Fruit fly (Drosophila melanogaster) whole organism, embryonic: Measurements from ENCODE around the gene IntS10.

Source experiments
- Antp ChIP-seq: fragments of 200-800 bp; sonication (Bioruptor generic); optimal IDR thresholded peaks from 3 replicates; lab custom pipeline; 2016; ENCODE audit warnings: missing biosample characterization, missing genetic modification characterization
- B-H1 ChIP-seq: fragments of 200-800 bp; sonication (Bioruptor generic); IDR thresholded peaks from 3 replicates; pipeline ENCODE4 v1.3.6; 2022; ENCODE audit warnings: missing biosample characterization, missing genetic modification characterization
- CG11085 ChIP-seq: fragments of 200-800 bp; sonication (Bioruptor generic); IDR thresholded peaks from 2 replicates; pipeline ENCODE4 v1.3.6; 2022; ENCODE audit warnings: missing biosample characterization, missing genetic modification characterization
- CG12299 ChIP-seq: fragments of 200-800 bp; sonication (Bioruptor generic); optimal IDR thresholded peaks from 2 replicates; lab custom pipeline; 2018; ENCODE audit warnings: missing biosample characterization, mild to moderate bottlenecking, missing genetic modification characterization
- CG13775 ChIP-seq: fragments of 200-800 bp; sonication (Bioruptor generic); optimal IDR thresholded peaks from 3 replicates; lab custom pipeline; 2017; ENCODE audit warnings: missing biosample characterization, mild to moderate bottlenecking, missing genetic modification characterization
- CG14050 ChIP-seq: fragments of 200-800 bp; sonication (Bioruptor generic); IDR thresholded peaks from 3 replicates; pipeline ENCODE4 v1.3.6; 2022; ENCODE audit warnings: missing biosample characterization, missing genetic modification characterization
- CG14860 ChIP-seq: fragments of 200-800 bp; sonication (Bioruptor generic); IDR thresholded peaks from 3 replicates; pipeline ENCODE4 v1.3.6; 2022; ENCODE audit warnings: missing biosample characterization, missing genetic modification characterization; ENCODE audit not compliant: partially characterized antibody
- CG18011 ChIP-seq: fragments of 200-800 bp; sonication (Bioruptor generic); optimal IDR thresholded peaks from 2 replicates; lab custom pipeline; 2017; ENCODE audit warnings: missing biosample characterization, missing genetic modification characterization, mild to moderate bottlenecking, moderate library complexity, missing genotype
- CG18599 ChIP-seq: fragments of 200-800 bp; sonication (Bioruptor generic); optimal IDR thresholded peaks from 3 replicates; lab custom pipeline; 2017; ENCODE audit warnings: missing biosample characterization, missing genetic modification characterization, mild to moderate bottlenecking, moderate library complexity, missing genetic modification reagents
- CG2889 ChIP-seq: fragments of 200-800 bp; sonication (Bioruptor generic); IDR thresholded peaks from 3 replicates; pipeline ENCODE4 v1.3.6; 2022; ENCODE audit warnings: missing biosample characterization, missing genetic modification characterization
- CG32767 ChIP-seq: fragments of 200-800 bp; sonication (Bioruptor generic); IDR thresholded peaks from 2 replicates; pipeline ENCODE4 v1.3.6; 2022; ENCODE audit warnings: missing biosample characterization, missing genetic modification characterization
- CG3281 ChIP-seq: fragments of 200-800 bp; sonication (Bioruptor generic); optimal IDR thresholded peaks from 3 replicates; lab custom pipeline; 2017; ENCODE audit warnings: missing biosample characterization, mild to moderate bottlenecking, missing genetic modification characterization
- CG33557 ChIP-seq: fragments of 200-800 bp; sonication (Bioruptor generic); optimal IDR thresholded peaks from 2 replicates; lab custom pipeline; 2019; ENCODE audit warnings: missing biosample characterization, mild to moderate bottlenecking, missing genetic modification characterization, moderate library complexity
- CG34376 ChIP-seq: fragments of 200-800 bp; sonication (Bioruptor generic); optimal IDR thresholded peaks from 2 replicates; lab custom pipeline; 2018; ENCODE audit warnings: missing biosample characterization, mild to moderate bottlenecking, missing genetic modification characterization
- CG4707 ChIP-seq: fragments of 200-800 bp; sonication (Bioruptor generic); optimal IDR thresholded peaks from 2 replicates; lab custom pipeline; 2018; ENCODE audit warnings: missing biosample characterization, mild to moderate bottlenecking, missing genetic modification characterization, moderate library complexity
- CG4730 ChIP-seq: fragments of 200-800 bp; sonication (Bioruptor generic); IDR thresholded peaks from 2 replicates; pipeline ENCODE4 v1.3.6; 2022; ENCODE audit warnings: missing biosample characterization, missing genetic modification characterization
- CG6654 ChIP-seq: fragments of 200-800 bp; sonication (Bioruptor generic); optimal IDR thresholded peaks from 2 replicates; lab custom pipeline; 2017; ENCODE audit warnings: missing biosample characterization, mild to moderate bottlenecking, missing genetic modification characterization
- CG7271 ChIP-seq: fragments of 200-800 bp; sonication (Bioruptor generic); optimal IDR thresholded peaks from 2 replicates; lab custom pipeline; 2018; ENCODE audit warnings: missing biosample characterization, mild to moderate bottlenecking, missing genetic modification characterization, moderate library complexity
- CG7963 ChIP-seq: fragments of 200-800 bp; sonication (Bioruptor generic); IDR thresholded peaks from 3 replicates; pipeline ENCODE4 v1.3.6; 2022; ENCODE audit warnings: missing biosample characterization, missing genetic modification characterization; ENCODE audit not compliant: partially characterized antibody
- CG8290 ChIP-seq, 3 experiments: fragments of 200-800 bp; sonication (Bioruptor generic); optimal IDR thresholded peaks; 2 replicates each; lab custom pipeline; 2016 to 2019; ENCODE audit warnings: missing biosample characterization in 3 of 3, missing genetic modification characterization in 3 of 3, mild to moderate bottlenecking in 2 of 3, moderate library complexity in 1 of 3
- CG8388 ChIP-seq: fragments of 200-800 bp; sonication (Bioruptor generic); optimal IDR thresholded peaks from 2 replicates; lab custom pipeline; 2019; ENCODE audit warnings: missing biosample characterization, mild to moderate bottlenecking, missing genetic modification characterization, moderate library complexity
- CG8924 ChIP-seq: fragments of 200-800 bp; optimal IDR thresholded peaks from 3 replicates; lab custom pipeline; 2019; ENCODE audit warnings: missing biosample characterization, mild to moderate bottlenecking, missing genetic modification characterization, moderate library complexity
- CG8944 ChIP-seq: fragments of 200-800 bp; sonication (Bioruptor generic); optimal IDR thresholded peaks from 3 replicates; lab custom pipeline; 2016; ENCODE audit warnings: missing biosample characterization, missing genetic modification characterization
- CG9932 ChIP-seq: fragments of 200-800 bp; sonication (Bioruptor generic); IDR thresholded peaks from 2 replicates; pipeline ENCODE4 v1.3.6; 2022; ENCODE audit warnings: missing biosample characterization, missing genetic modification characterization
- Camta ChIP-seq: fragments of 200-800 bp; sonication (Bioruptor generic); optimal IDR thresholded peaks from 2 replicates; lab custom pipeline; 2016; ENCODE audit warnings: missing biosample characterization, missing genetic modification characterization
- H2.0 ChIP-seq: fragments of 200-800 bp; sonication (Bioruptor generic); IDR thresholded peaks from 2 replicates; pipeline ENCODE4 v1.3.6; 2022; ENCODE audit warnings: missing biosample characterization, missing genetic modification characterization
- Hmx ChIP-seq: fragments of 200-800 bp; sonication (Bioruptor generic); optimal IDR thresholded peaks from 2 replicates; lab custom pipeline; 2016; ENCODE audit warnings: missing biosample characterization, missing genetic modification characterization
- Hr51 ChIP-seq, 2 experiments: fragments of 200-800 bp; sonication (Bioruptor generic); optimal IDR thresholded peaks; 2 replicates in 1 of 2; 3 replicates in 1 of 2; lab custom pipeline; 2016 to 2018; ENCODE audit warnings: missing biosample characterization in 2 of 2, missing genetic modification characterization in 2 of 2, mild to moderate bottlenecking in 1 of 2, moderate library complexity in 1 of 2
- MTF-1 ChIP-seq: fragments of 200-800 bp; sonication (Bioruptor generic); optimal IDR thresholded peaks from 2 replicates; lab custom pipeline; 2018; ENCODE audit warnings: missing biosample characterization, mild to moderate bottlenecking, missing genetic modification characterization, borderline replicate concordance
- Myb ChIP-seq: fragments of 200-800 bp; sonication (Bioruptor generic); optimal IDR thresholded peaks from 2 replicates; lab custom pipeline; 2016; ENCODE audit warnings: missing biosample characterization, missing genetic modification characterization
- Oli ChIP-seq: fragments of 200-800 bp; sonication (Bioruptor generic); optimal IDR thresholded peaks from 2 replicates; lab custom pipeline; 2018; ENCODE audit warnings: missing biosample characterization, mild to moderate bottlenecking, missing genetic modification characterization, moderate library complexity
- Pdp1 ChIP-seq, 2 experiments: fragments of 200-800 bp; sonication (Bioruptor generic); optimal IDR thresholded peaks; 3 replicates each; lab custom pipeline; 2016; ENCODE audit warnings: missing biosample characterization in 2 of 2, missing genetic modification characterization in 2 of 2, mild to moderate bottlenecking in 1 of 2, moderate library complexity in 1 of 2
- Sox100B ChIP-seq: fragments of 200-800 bp; sonication (Bioruptor generic); optimal IDR thresholded peaks from 3 replicates; lab custom pipeline; 2018; ENCODE audit warnings: missing biosample characterization, mild to moderate bottlenecking, missing genetic modification characterization
- Spps ChIP-seq: fragments of 200-800 bp; sonication (Bioruptor generic); optimal IDR thresholded peaks from 2 replicates; lab custom pipeline; 2018; ENCODE audit warnings: missing biosample characterization, mild to moderate bottlenecking, missing genetic modification characterization
- Sry-δ ChIP-seq: fragments of 200-800 bp; sonication (Bioruptor generic); optimal IDR thresholded peaks from 2 replicates; lab custom pipeline; 2016; ENCODE audit warnings: missing biosample characterization, missing genetic modification characterization
- caup ChIP-seq: fragments of 200-800 bp; sonication (Bioruptor generic); optimal IDR thresholded peaks from 3 replicates; lab custom pipeline; 2017; ENCODE audit warnings: missing biosample characterization, mild to moderate bottlenecking, missing genetic modification characterization, moderate library complexity; ENCODE audit not compliant: severe bottlenecking
- chn ChIP-seq: fragments of 200-800 bp; sonication (Bioruptor generic); optimal IDR thresholded peaks from 2 replicates; lab custom pipeline; 2016; ENCODE audit warnings: missing biosample characterization, missing genetic modification characterization
- crp ChIP-seq, 2 experiments: fragments of 200-800 bp; sonication (Bioruptor generic); optimal IDR thresholded peaks; 2 replicates in 1 of 2; 3 replicates in 1 of 2; lab custom pipeline; 2017; ENCODE audit warnings: missing biosample characterization in 2 of 2, missing genetic modification characterization in 2 of 2, mild to moderate bottlenecking in 1 of 2, moderate library complexity in 1 of 2
- dimm ChIP-seq: fragments of 200-800 bp; sonication (Bioruptor generic); IDR thresholded peaks from 2 replicates; pipeline ENCODE4 v1.3.6; 2022; ENCODE audit warnings: missing biosample characterization, missing genetic modification characterization
- dmrt99B ChIP-seq: fragments of 200-800 bp; sonication (Bioruptor generic); optimal IDR thresholded peaks from 2 replicates; lab custom pipeline; 2018; ENCODE audit warnings: missing biosample characterization, mild to moderate bottlenecking, missing genetic modification characterization, moderate library complexity
- emc ChIP-seq: fragments of 200-800 bp; sonication (Bioruptor generic); optimal IDR thresholded peaks from 2 replicates; lab custom pipeline; 2016; ENCODE audit warnings: missing biosample characterization, missing genetic modification characterization
- ems ChIP-seq: fragments of 200-800 bp; sonication (Bioruptor generic); optimal IDR thresholded peaks from 3 replicates; lab custom pipeline; 2016; ENCODE audit warnings: missing biosample characterization, missing genetic modification characterization
- fd102C ChIP-seq: fragments of 200-800 bp; sonication (Bioruptor generic); optimal IDR thresholded peaks from 2 replicates; lab custom pipeline; 2018; ENCODE audit warnings: missing biosample characterization, mild to moderate bottlenecking, missing genetic modification characterization, moderate library complexity
- gsb-n ChIP-seq: fragments of 200-800 bp; sonication (Bioruptor generic); optimal IDR thresholded peaks from 3 replicates; lab custom pipeline; 2018; ENCODE audit warnings: missing biosample characterization, mild to moderate bottlenecking, missing genetic modification characterization
- lola ChIP-seq, 3 experiments: fragments of >200 bp in 2 of 3; fragments of 200-800 bp in 1 of 3; sonication (Bioruptor generic) in 1 of 3; optimal IDR thresholded peaks; 2 replicates each; lab custom pipeline; 2017 to 2019; ENCODE audit warnings: missing biosample characterization in 3 of 3, missing genetic modification characterization in 3 of 3, mild to moderate bottlenecking in 1 of 3, moderate library complexity in 1 of 3
- nerfin-2 ChIP-seq: fragments of 200-800 bp; sonication (Bioruptor generic); IDR thresholded peaks from 2 replicates; pipeline ENCODE4 v1.3.6; 2022; ENCODE audit warnings: missing biosample characterization, missing genetic modification characterization; ENCODE audit not compliant: partially characterized antibody
- nmo ChIP-seq: fragments of 200-800 bp; sonication (Bioruptor generic); optimal IDR thresholded peaks from 2 replicates; lab custom pipeline; 2018; ENCODE audit warnings: missing biosample characterization, mild to moderate bottlenecking, missing genetic modification characterization, moderate library complexity
- odd ChIP-seq: fragments of 200-800 bp; sonication (Bioruptor generic); optimal IDR thresholded peaks from 2 replicates; lab custom pipeline; 2017; ENCODE audit warnings: missing biosample characterization, mild to moderate bottlenecking, missing genetic modification characterization
- sima ChIP-seq: fragments of 200-800 bp; sonication (Bioruptor generic); optimal IDR thresholded peaks from 2 replicates; lab custom pipeline; 2016; ENCODE audit warnings: missing biosample characterization, missing genetic modification characterization

The IntS10 gene

dm6 chr3L:3851847-3852246 is 45.3 kb downstream of the IntS10 start (continued):
- TF ChIP-seq Hr51 (GFP tag; optimal IDR thresholded peaks at IDR 0.05; lab: Kevin White, UChicago) (no peak), CG4707 (GFP tag; lab: Kevin White, UChicago) (no peak), Pdp1 (GFP tag; optimal IDR thresholded peaks at IDR 0.05; lab: Kevin White, UChicago) (peak; percentile 31 to 34), Oli (tag; lab: Kevin White, UChicago) (peak; percentile 41), crp (GFP tag; optimal IDR thresholded peaks at IDR 0.05; lab: Kevin White, UChicago) (no peak), nmo (GFP tag; lab: Kevin White, UChicago) (peak; percentile 55), nerfin-2 (no peak), Camta (GFP tag; lab: Kevin White, UChicago) (no peak), Antp (GFP tag; lab: Kevin White, UChicago) (no peak), odd (no peak), Spps (tag; lab: Kevin White, UChicago) (no peak), CG33557 (GFP tag; lab: Kevin White, UChicago) (peak; percentile 24), CG14050 (GFP tag; lab: Robert Waterston, UW) (no peak), Sry-δ (GFP tag; lab: Kevin White, UChicago) (no peak), Myb (GFP tag; lab: Kevin White, UChicago) (no peak), CG8290 (GFP tag; optimal IDR thresholded peaks at IDR 0.05; lab: Kevin White, UChicago) (peak; percentile 6), CG8290 (tag; optimal IDR thresholded peaks at IDR 0.05; lab: Kevin White, UChicago) (peak in 1 of 2 experiments; percentile 18), dimm (no peak), CG6654 (GFP tag; lab: Kevin White, UChicago) (peak; percentile 0), CG9932 (GFP tag; lab: Robert Waterston, UW) (peak; percentile 47; the same call in 1 of the 2 replicates), gsb-n (tag; lab: Kevin White, UChicago) (peak; percentile 48), CG2889 (no peak), CG8944 (GFP tag; lab: Kevin White, UChicago) (peak; percentile 42), CG7271 (tag; lab: Kevin White, UChicago) (no peak), CG3281 (no peak), chn (GFP tag; lab: Kevin White, UChicago) (no peak), CG8388 (GFP tag; lab: Kevin White, UChicago) (peak; percentile 25), CG12299 (tag; lab: Kevin White, UChicago) (no peak), CG14860 (GFP tag; lab: Robert Waterston, UW) (no peak), CG8924 (tag; lab: Kevin White, UChicago) (peak; percentile 26), CG32767 (no peak), sima (GFP tag; lab: Kevin White, UChicago) (no peak), Hmx (GFP tag; lab: Kevin White, UChicago) (no peak), ems (no peak), B-H1 (GFP tag; lab: Robert Waterston, UW) (no peak), Sox100B (GFP tag; lab: Kevin White, UChicago) (peak; percentile 7), emc (GFP tag; lab: Kevin White, UChicago) (no peak), MTF-1 (GFP tag; lab: Kevin White, UChicago) (no peak), CG18599 (GFP tag; lab: Kevin White, UChicago) (no peak), CG34376 (no peak), dmrt99B (tag; lab: Kevin White, UChicago) (peak; percentile 44), CG13775 (peak; percentile 10), H2.0 (GFP tag; lab: Robert Waterston, UW) (no peak), CG18011 (GFP tag; lab: Kevin White, UChicago) (no peak), caup (GFP tag; lab: Kevin White, UChicago) (no peak), lola (GFP tag; optimal IDR thresholded peaks at IDR 0.05; lab: Kevin White, UChicago) (peak in 1 of 3 experiments; percentile 59), CG7963 (GFP tag; lab: Robert Waterston, UW) (no peak), fd102C (GFP tag; lab: Kevin White, UChicago) (no peak), CG11085 (no peak), CG4730 (GFP tag; lab: Robert Waterston, UW) (no peak)
